In the genomic region with DNA sequence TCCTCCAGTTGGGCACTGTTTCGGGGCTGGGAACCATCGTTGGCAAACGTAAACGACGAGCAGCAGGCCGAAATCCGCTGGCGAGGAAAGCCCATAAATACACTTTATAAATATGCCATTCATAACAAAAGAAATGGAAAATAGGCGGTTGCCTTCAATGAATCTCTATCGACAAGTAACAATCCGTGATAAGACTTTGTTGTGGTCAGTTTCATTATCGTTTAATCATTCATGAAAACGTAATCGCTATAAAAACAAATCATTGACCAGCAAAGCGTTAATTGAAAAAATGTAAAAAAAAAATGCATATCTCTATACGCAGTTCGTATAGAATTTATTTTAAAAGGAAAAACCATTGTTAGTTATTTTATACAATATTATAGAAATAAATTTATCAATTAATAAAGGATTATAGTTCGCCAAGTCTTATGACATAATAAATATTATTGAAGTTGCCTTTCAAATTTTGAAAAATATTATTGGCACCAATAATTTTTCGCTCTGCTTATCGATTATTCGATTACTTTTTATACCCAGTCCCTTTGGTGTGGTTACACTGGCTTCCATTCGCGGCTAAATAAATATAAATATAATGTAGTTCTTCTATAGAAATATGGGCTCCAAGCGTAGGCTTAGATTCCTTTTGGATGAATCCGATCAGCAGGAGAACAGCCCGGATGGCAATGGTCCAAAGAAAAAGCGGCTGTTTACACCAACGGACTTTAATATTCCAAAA, we compare ENCODE assay signal across 1 fruit fly cellular context.
TF ChIP-seq lines count a peak whose summit lies in the region.

CG31898 (plus strand) TSS at position 559 of the 736 bp plus-strand sequence.

TF ChIP-seq in whole organism, embryonic, 481 proteins besides CTCF, POLR2A, EP300 and RAD21 (continued from another document):
- peak; percentile 78 for TF ChIP-seq Dref (GFP tag; IDR thresholded peaks at IDR 0.05; lab: Robert Waterston, UW)
- peak; percentile 9; the same call in 1 of the 2 replicates for TF ChIP-seq bbx (GFP tag; IDR thresholded peaks at IDR 0.05; lab: Robert Waterston, UW; ENCODE audit: partially characterized antibody)
- TF ChIP-seq CG13287 (GFP tag; IDR thresholded peaks at IDR 0.05; lab: Robert Waterston, UW; ENCODE audit: partially characterized antibody), result peak; percentile 31; the same call in 1 of the 2 replicates
- TF ChIP-seq az2 (GFP tag; optimal IDR thresholded peaks at IDR 0.05; lab: Kevin White, UChicago), result no peak
- TF ChIP-seq CG30431 (GFP tag; optimal IDR thresholded peaks at IDR 0.05; lab: Kevin White, UChicago), result no peak
- TF ChIP-seq hb (GFP tag; IDR thresholded peaks at IDR 0.05; lab: Robert Waterston, UW; ENCODE audit: partially characterized antibody), result no peak
- TF ChIP-seq HLH4C (GFP tag; IDR thresholded peaks at IDR 0.05; lab: Robert Waterston, UW; ENCODE audit: partially characterized antibody), result peak; percentile 45; the same call in 1 of the 3 replicates
- no peak for TF ChIP-seq H15 (GFP tag; IDR thresholded peaks at IDR 0.05; lab: Robert Waterston, UW)
- no peak for TF ChIP-seq trh (GFP tag; optimal IDR thresholded peaks at IDR 0.05; lab: Kevin White, UChicago)
- TF ChIP-seq ERR (GFP tag; optimal IDR thresholded peaks at IDR 0.05; lab: Kevin White, UChicago), result no peak
- no peak for TF ChIP-seq Xrp1 (GFP tag; IDR thresholded peaks at IDR 0.05; lab: Robert Waterston, UW)
- TF ChIP-seq Hr78 (GFP tag; optimal IDR thresholded peaks at IDR 0.05; lab: Kevin White, UChicago), result no peak
- TF ChIP-seq CG11560 (tag; IDR thresholded peaks at IDR 0.05; lab: Robert Waterston, UW), result peak; percentile 96
- TF ChIP-seq stwl (tag; optimal IDR thresholded peaks at IDR 0.05; lab: Kevin White, UChicago), result peak; percentile 58
- no peak for TF ChIP-seq CG2202 (tag; optimal IDR thresholded peaks at IDR 0.05; lab: Kevin White, UChicago)
- no peak for TF ChIP-seq Sry-β (GFP tag; optimal IDR thresholded peaks at IDR 0.05; lab: Kevin White, UChicago)
- TF ChIP-seq nerfin-2 (GFP tag; IDR thresholded peaks at IDR 0.05; lab: Robert Waterston, UW; ENCODE audit: partially characterized antibody), result peak; percentile 48; the same call in 1 of the 2 replicates
- TF ChIP-seq Elba2 (GFP tag; optimal IDR thresholded peaks at IDR 0.05; lab: Kevin White, UChicago), result no peak
- TF ChIP-seq chm (GFP tag; IDR thresholded peaks at IDR 0.05; lab: Robert Waterston, UW), result no peak
- TF ChIP-seq Atf-2 (GFP tag; optimal IDR thresholded peaks at IDR 0.05; lab: Kevin White, UChicago), result no peak
- TF ChIP-seq CG8281 (tag; optimal IDR thresholded peaks at IDR 0.05; lab: Kevin White, UChicago), result no peak
- TF ChIP-seq CG2116 (GFP tag; optimal IDR thresholded peaks at IDR 0.05; lab: Kevin White, UChicago), result peak; percentile 76
- TF ChIP-seq Awh (GFP tag; IDR thresholded peaks at IDR 0.05; lab: Robert Waterston, UW), result no peak
- TF ChIP-seq Dp (GFP tag; optimal IDR thresholded peaks at IDR 0.05; lab: Kevin White, UChicago), result peak; percentile 94
- peak; percentile 52; the same call in 2 of the 4 replicates for TF ChIP-seq Dll (GFP tag; IDR thresholded peaks at IDR 0.05; lab: Robert Waterston, UW; ENCODE audit: partially characterized antibody)
- TF ChIP-seq CG18262 (tag; optimal IDR thresholded peaks at IDR 0.05; lab: Kevin White, UChicago), result no peak
- TF ChIP-seq Ets97D (GFP tag; optimal IDR thresholded peaks at IDR 0.05; lab: Kevin White, UChicago), result no peak
- TF ChIP-seq CG14710 (tag; optimal IDR thresholded peaks at IDR 0.05; lab: Kevin White, UChicago), result peak; percentile 99
- peak; percentile 34 for TF ChIP-seq exex (tag; optimal IDR thresholded peaks at IDR 0.05; lab: Kevin White, UChicago)
- no peak for TF ChIP-seq abd-A (tag; optimal IDR thresholded peaks at IDR 0.05; lab: Kevin White, UChicago)
- TF ChIP-seq BEAF-32 (GFP tag; optimal IDR thresholded peaks at IDR 0.05; lab: Kevin White, UChicago), result peak; percentile 34
- no peak for TF ChIP-seq salm (tag; optimal IDR thresholded peaks at IDR 0.05; lab: Kevin White, UChicago)
- TF ChIP-seq Mad (GFP tag; optimal IDR thresholded peaks at IDR 0.05; lab: Kevin White, UChicago), result no peak
- peak; percentile 16 for TF ChIP-seq CG15514 (GFP tag; optimal IDR thresholded peaks at IDR 0.05; lab: Kevin White, UChicago)
